Worm (Caenorhabditis elegans) whole organism, late embryonic: Measurements from ENCODE around the gene F15D4.5.

Experiments
- C38D4.7 ChIP-seq: fragments of 200-800 bp; sonication (Bioruptor generic); optimal IDR thresholded peaks from 2 replicates; lab custom pipeline; 2018; ENCODE audit warnings: mild to moderate bottlenecking, missing genetic modification characterization, moderate library complexity, missing compliant biosample characterization
- F13H6.1 ChIP-seq: sonication (generic microtip); optimal IDR thresholded peaks from 2 replicates; lab custom pipeline; 2016; ENCODE audit warnings: missing genetic modification characterization, missing compliant biosample characterization
- K02D7.2 ChIP-seq: sonication (generic microtip); optimal IDR thresholded peaks from 2 replicates; lab custom pipeline; 2017; ENCODE audit warnings: mild to moderate bottlenecking, missing genetic modification characterization, missing compliant biosample characterization
- K09A11.1 ChIP-seq: sonication (generic microtip); optimal IDR thresholded peaks from 2 replicates; lab custom pipeline; 2017; ENCODE audit warnings: antibody characterized with exemption, mild to moderate bottlenecking, missing genetic modification characterization, missing compliant biosample characterization; ENCODE audit not compliant: insufficient read depth
- Y22D7AL.16 ChIP-seq: sonication (generic microtip); optimal IDR thresholded peaks from 2 replicates; lab custom pipeline; 2016; ENCODE audit warnings: missing genetic modification characterization, missing compliant biosample characterization
- ahr-1 ChIP-seq: sonication (generic microtip); optimal IDR thresholded peaks from 2 replicates; lab custom pipeline; 2016; ENCODE audit warnings: missing genetic modification characterization, missing compliant biosample characterization
- ama-1 ChIP-seq: fragments of 150-350 bp; optimal IDR thresholded peaks from 2 replicates; lab custom pipeline; 2014
- ceh-19 ChIP-seq: fragments of 200-800 bp; sonication (Bioruptor generic); optimal IDR thresholded peaks from 2 replicates; lab custom pipeline; 2018; ENCODE audit warnings: mild to moderate bottlenecking, missing genetic modification characterization, missing compliant biosample characterization
- ceh-31 ChIP-seq: sonication (generic microtip); optimal IDR thresholded peaks from 2 replicates; lab custom pipeline; 2016; ENCODE audit warnings: missing genetic modification characterization, missing compliant biosample characterization
- ceh-45 ChIP-seq: fragments of 200-800 bp; sonication (Bioruptor generic); IDR thresholded peaks from 2 replicates; pipeline ENCODE4 v1.3.6; 2022; ENCODE audit warnings: missing genetic modification reagents, missing genetic modification characterization, missing compliant biosample characterization
- ceh-48 ChIP-seq: sonication (generic microtip); optimal IDR thresholded peaks from 2 replicates; lab custom pipeline; 2016; ENCODE audit warnings: missing genetic modification characterization, inconsistent platforms, missing compliant biosample characterization
- ceh-9 ChIP-seq: sonication (generic microtip); optimal IDR thresholded peaks from 2 replicates; lab custom pipeline; 2016; ENCODE audit warnings: mild to moderate bottlenecking, missing genetic modification characterization, inconsistent platforms, missing compliant biosample characterization
- dve-1 ChIP-seq: sonication (generic microtip); optimal IDR thresholded peaks from 2 replicates; lab custom pipeline; 2017; ENCODE audit warnings: antibody characterized with exemption, mild to moderate bottlenecking, missing genetic modification characterization, missing compliant biosample characterization
- elt-4 ChIP-seq: sonication (generic microtip); optimal IDR thresholded peaks from 2 replicates; lab custom pipeline; 2016; ENCODE audit warnings: missing genetic modification characterization, missing compliant biosample characterization
- ets-4 ChIP-seq: sonication (generic microtip); optimal IDR thresholded peaks from 2 replicates; lab custom pipeline; 2016; ENCODE audit warnings: missing genetic modification characterization, missing compliant biosample characterization
- eyg-1 ChIP-seq: sonication (generic microtip); optimal IDR thresholded peaks from 2 replicates; lab custom pipeline; 2016; ENCODE audit warnings: missing genotype, missing genetic modification characterization, missing compliant biosample characterization
- fax-1 ChIP-seq: sonication (generic microtip); optimal IDR thresholded peaks from 2 replicates; lab custom pipeline; 2016; ENCODE audit warnings: missing genotype, missing genetic modification characterization, missing compliant biosample characterization
- fkh-10 ChIP-seq: fragments of 150-350 bp; optimal IDR thresholded peaks from 2 replicates; lab custom pipeline; 2014; ENCODE audit warnings: missing biosample characterization, missing genetic modification reagents, missing genetic modification characterization
- fkh-6 ChIP-seq: sonication (generic microtip); optimal IDR thresholded peaks from 2 replicates; lab custom pipeline; 2016; ENCODE audit warnings: missing genetic modification characterization, missing compliant biosample characterization
- gmeb-2 ChIP-seq: sonication (generic microtip); optimal IDR thresholded peaks from 2 replicates; lab custom pipeline; 2016; ENCODE audit warnings: missing genetic modification characterization, inconsistent platforms, missing compliant biosample characterization
- hlh-13 ChIP-seq: fragments of 200-800 bp; sonication (Bioruptor generic); optimal IDR thresholded peaks from 2 replicates; lab custom pipeline; 2018; ENCODE audit warnings: mild to moderate bottlenecking, missing genetic modification characterization, missing compliant biosample characterization
- hlh-15 ChIP-seq: sonication (generic microtip); optimal IDR thresholded peaks from 2 replicates; lab custom pipeline; 2016; ENCODE audit warnings: missing genetic modification characterization, missing compliant biosample characterization
- hlh-30 ChIP-seq: sonication (generic microtip); optimal IDR thresholded peaks from 2 replicates; lab custom pipeline; 2017; ENCODE audit warnings: antibody characterized with exemption, missing genetic modification characterization, missing compliant biosample characterization; ENCODE audit not compliant: insufficient read depth
- hlh-8 ChIP-seq: sonication (generic microtip); optimal IDR thresholded peaks from 2 replicates; lab custom pipeline; 2016; ENCODE audit warnings: missing genotype, missing genetic modification characterization, missing compliant biosample characterization
- lim-6 ChIP-seq: sonication (generic microtip); optimal IDR thresholded peaks from 2 replicates; lab custom pipeline; 2016; ENCODE audit warnings: missing genetic modification characterization, missing compliant biosample characterization
- lin-11 ChIP-seq: fragments of 200-800 bp; sonication (Bioruptor generic); optimal IDR thresholded peaks from 2 replicates; lab custom pipeline; 2018; ENCODE audit warnings: mild to moderate bottlenecking, missing genetic modification characterization, missing compliant biosample characterization
- madf-2 ChIP-seq: sonication (generic microtip); optimal IDR thresholded peaks from 2 replicates; lab custom pipeline; 2017; ENCODE audit warnings: missing genetic modification characterization, missing compliant biosample characterization
- mec-3 ChIP-seq: sonication (generic microtip); optimal IDR thresholded peaks from 2 replicates; lab custom pipeline; 2016; ENCODE audit warnings: borderline replicate concordance, missing genetic modification characterization, missing compliant biosample characterization
- nhr-11 ChIP-seq: fragments of 150-350 bp; optimal IDR thresholded peaks from 2 replicates; lab custom pipeline; 2014; ENCODE audit warnings: missing biosample characterization, missing genetic modification characterization
- npax-4 ChIP-seq: sonication (generic microtip); optimal IDR thresholded peaks from 2 replicates; lab custom pipeline; 2016; ENCODE audit warnings: missing genetic modification characterization, missing compliant biosample characterization
- pag-3 ChIP-seq: sonication (generic microtip); optimal IDR thresholded peaks from 2 replicates; lab custom pipeline; 2016; ENCODE audit warnings: missing compliant biosample characterization, missing genetic modification characterization, borderline replicate concordance
- pat-9 ChIP-seq: fragments of 200-800 bp; sonication (Bioruptor generic); optimal IDR thresholded peaks from 2 replicates; lab custom pipeline; 2018; ENCODE audit warnings: mild to moderate bottlenecking, missing genetic modification characterization, moderate library complexity, missing compliant biosample characterization
- pha-4 ChIP-seq: fragments of 150-350 bp; optimal IDR thresholded peaks from 2 replicates; lab custom pipeline; 2018; ENCODE audit warnings: missing biosample characterization, missing genetic modification reagents, missing genetic modification characterization
- rnt-1 ChIP-seq: sonication (generic microtip); optimal IDR thresholded peaks from 2 replicates; lab custom pipeline; 2016; ENCODE audit warnings: missing genetic modification characterization, missing compliant biosample characterization
- sdc-2 ChIP-seq: sonication (generic microtip); optimal IDR thresholded peaks from 2 replicates; lab custom pipeline; 2016; ENCODE audit warnings: missing genotype, missing genetic modification characterization, missing compliant biosample characterization
- sox-2 ChIP-seq: fragments of 200-800 bp; sonication (Bioruptor generic); IDR thresholded peaks from 2 replicates; pipeline ENCODE4 v1.3.6; 2022; ENCODE audit warnings: missing genetic modification reagents, missing genetic modification characterization, missing compliant biosample characterization
- syd-9 ChIP-seq: sonication (generic microtip); optimal IDR thresholded peaks from 2 replicates; lab custom pipeline; 2016; ENCODE audit warnings: mild to moderate bottlenecking, missing genetic modification characterization, moderate library complexity, missing compliant biosample characterization
- ttx-3 ChIP-seq: sonication (generic microtip); optimal IDR thresholded peaks from 2 replicates; lab custom pipeline; 2016; ENCODE audit warnings: missing genetic modification reagents, missing genetic modification characterization, missing compliant biosample characterization
- unc-55 ChIP-seq: sonication (generic microtip); optimal IDR thresholded peaks from 2 replicates; lab custom pipeline; 2017; ENCODE audit warnings: missing biosample characterization, missing genetic modification reagents, missing genetic modification characterization
- unc-86 ChIP-seq: sonication (generic microtip); optimal IDR thresholded peaks from 2 replicates; lab custom pipeline; 2016; ENCODE audit warnings: missing genetic modification characterization, missing compliant biosample characterization
- zip-5 ChIP-seq: sonication (generic microtip); optimal IDR thresholded peaks from 2 replicates; lab custom pipeline; 2016; ENCODE audit warnings: missing genetic modification characterization, missing compliant biosample characterization

The F15D4.5 gene

ce11 chrII:13284148-13284547, 39.0 kb downstream of the F15D4.5 start:
- TF ChIP-seq ets-4 (tag; lab: Kevin White, UChicago) (no peak), ceh-9 (tag; lab: Kevin White, UChicago) (no peak), ceh-19 (GFP tag; lab: Kevin White, UChicago) (no peak), nhr-11 (tag; lab: Kevin White, UChicago) (no peak)

- TF ChIP-seq pat-9 (tag; lab: Kevin White, UChicago) (no peak), pag-3 (tag; lab: Kevin White, UChicago) (no peak), Y22D7AL.16 (tag; lab: Kevin White, UChicago) (no peak)
- TF ChIP-seq, all 69 proteins: peak for 0
Measured at ce11 chrII:13285729-13286128, 40.6 kb downstream of the F15D4.5 start, which contains the start of gene ztf-22. ztf-22 (minus strand) TSS chrII:13285829.

- TF ChIP-seq sox-2 (GFP tag; lab: Robert Waterston, UW) = no peak
- TF ChIP-seq zip-5 = no peak
- no peak for TF ChIP-seq ama-1
- TF ChIP-seq eyg-1 = no peak
- TF ChIP-seq gmeb-2 (tag; lab: Kevin White, UChicago) = no peak
- TF ChIP-seq syd-9 (tag; lab: Kevin White, UChicago) = no peak
- no peak for TF ChIP-seq lim-6 (tag; lab: Kevin White, UChicago)
- TF ChIP-seq hlh-15 (tag; lab: Kevin White, UChicago) = no peak
- no peak for TF ChIP-seq C38D4.7 (GFP tag; lab: Kevin White, UChicago)
- no peak for TF ChIP-seq pag-3 (tag; lab: Kevin White, UChicago)
- TF ChIP-seq, all 69 proteins: peak for 0
Measured at ce11 chrII:13289891-13290290, 44.7 kb downstream of the F15D4.5 start.

- TF ChIP-seq lim-6 (tag; lab: Kevin White, UChicago) (no peak), fkh-10 (no peak), dve-1 (tag; lab: Kevin White, UChicago) (no peak), K02D7.2 (tag; lab: Kevin White, UChicago) (no peak), ahr-1 (tag; lab: Kevin White, UChicago) (no peak), fax-1 (no peak), ceh-48 (tag; lab: Kevin White, UChicago) (no peak), F13H6.1 (tag; lab: Kevin White, UChicago) (no peak), hlh-30 (tag; lab: Kevin White, UChicago) (no peak), hlh-13 (GFP tag; lab: Kevin White, UChicago) (no peak), sox-2 (GFP tag; lab: Robert Waterston, UW) (no peak), npax-4 (tag; lab: Kevin White, UChicago) (no peak), ceh-19 (GFP tag; lab: Kevin White, UChicago) (no peak), K09A11.1 (tag; lab: Kevin White, UChicago) (no peak), ttx-3 (no peak)
Measured at ce11 chrII:13290518-13291286, 45.5 kb downstream of the F15D4.5 start.

ce11 chrII:13291406-13292124, 46.4 kb downstream of the F15D4.5 start:
- TF ChIP-seq rnt-1 (peak; percentile 67), sdc-2 (tag; lab: Kevin White, UChicago) (no peak), fkh-10 (no peak), pat-9 (tag; lab: Kevin White, UChicago) (peak; percentile 25), unc-55 (peak; percentile 66), hlh-13 (GFP tag; lab: Kevin White, UChicago) (no peak), ceh-31 (tag; lab: Kevin White, UChicago) (peak; percentile 72), lin-11 (tag; lab: Kevin White, UChicago) (no peak), madf-2 (tag; lab: Kevin White, UChicago) (no peak), mec-3 (tag; lab: Kevin White, UChicago) (no peak), pha-4 (tag; lab: Kevin White, UChicago) (no peak), nhr-11 (tag; lab: Kevin White, UChicago) (no peak), ets-4 (tag; lab: Kevin White, UChicago) (peak; percentile 37), ama-1 (no peak), unc-86 (tag; lab: Kevin White, UChicago) (no peak), ceh-45 (no peak), elt-4 (no peak), dve-1 (tag; lab: Kevin White, UChicago) (peak; percentile 48), fkh-6 (tag; lab: Kevin White, UChicago) (no peak), pag-3 (tag; lab: Kevin White, UChicago) (no peak), hlh-8 (tag; lab: Kevin White, UChicago) (no peak), hlh-15 (tag; lab: Kevin White, UChicago) (no peak)
